Worm (Caenorhabditis elegans): Measurements from ENCODE around the gene C25H3.11.
A peak's percentile ranks its signal among the peaks of the same experiment; 100 is the strongest.

C25H3.11 gene

ce11 chrII:5698869-5699268 lies 10.0 kb upstream of the C25H3.11 start, which contains the start of the genes C25H3.10 and C25H3.1 (continued):
- TF ChIP-seq snpc-4 (tag; optimal IDR thresholded peaks at IDR 0.05): peak; percentile 57
- no peak for TF ChIP-seq ceh-8 (GFP tag; optimal IDR thresholded peaks at IDR 0.05)
- no peak for TF ChIP-seq hlh-17 (GFP tag; optimal IDR thresholded peaks at IDR 0.05; ENCODE audit: borderline replicate concordance)
- no peak for TF ChIP-seq pax-3 (tag; optimal IDR thresholded peaks at IDR 0.05)
- TF ChIP-seq lsy-2 (tag; optimal IDR thresholded peaks at IDR 0.05): peak; percentile 2 to 4
- TF ChIP-seq F16B12.6 (tag; optimal IDR thresholded peaks at IDR 0.05): no peak
- no peak for TF ChIP-seq Y116A8C.19 (tag; optimal IDR thresholded peaks at IDR 0.05; ENCODE audit: borderline replicate concordance)
- no peak for TF ChIP-seq efl-1 (optimal IDR thresholded peaks at IDR 0.05)
- TF ChIP-seq efl-1 (GFP tag; optimal IDR thresholded peaks at IDR 0.05 in 1 of 2): no peak
- no peak for TF ChIP-seq nhr-28 (tag; optimal IDR thresholded peaks at IDR 0.05)
- no peak for TF ChIP-seq ceh-63 (GFP tag; optimal IDR thresholded peaks at IDR 0.05)
- TF ChIP-seq unc-130 (tag; optimal IDR thresholded peaks at IDR 0.05): no peak
- no peak for TF ChIP-seq mdl-1 (tag; optimal IDR thresholded peaks at IDR 0.05)
- TF ChIP-seq nhr-19 (GFP tag; conservative IDR thresholded peaks at IDR 0.05): peak; percentile 10
- no peak for TF ChIP-seq nhr-77 (tag; optimal IDR thresholded peaks at IDR 0.05)
- TF ChIP-seq unc-86 (tag; optimal IDR thresholded peaks at IDR 0.05): no peak
- no peak for TF ChIP-seq lin-39 (tag; optimal IDR thresholded peaks at IDR 0.05)
- TF ChIP-seq dpl-1 (GFP tag; optimal IDR thresholded peaks at IDR 0.05): no peak
- TF ChIP-seq swsn-7 (tag; optimal IDR thresholded peaks at IDR 0.05): no peak
- TF ChIP-seq C04F5.9 (tag; optimal IDR thresholded peaks at IDR 0.05): no peak
- no peak for TF ChIP-seq lin-35 (GFP tag; optimal IDR thresholded peaks at IDR 0.05)
- TF ChIP-seq zip-4 (GFP tag; optimal IDR thresholded peaks at IDR 0.05): no peak
- TF ChIP-seq egl-13 (tag; optimal IDR thresholded peaks at IDR 0.05): no peak
- no peak for TF ChIP-seq nhr-47 (tag; optimal IDR thresholded peaks at IDR 0.05)

- TF ChIP-seq efl-3 (GFP tag; optimal IDR thresholded peaks at IDR 0.05): no peak
- no peak for TF ChIP-seq alr-1 (tag; optimal IDR thresholded peaks at IDR 0.05; ENCODE audit: borderline replicate concordance)
- no peak for TF ChIP-seq sox-4 (tag; optimal IDR thresholded peaks at IDR 0.05)
- no peak for TF ChIP-seq isw-1 (GFP tag; IDR thresholded peaks at IDR 0.05)
- no peak for TF ChIP-seq nhr-76 (tag; optimal IDR thresholded peaks at IDR 0.05)
- peak; percentile 57 for TF ChIP-seq tbx-2 (tag; optimal IDR thresholded peaks at IDR 0.05)
- peak; percentile 50 for TF ChIP-seq C16A3.4 (tag; optimal IDR thresholded peaks at IDR 0.05)
- peak; percentile 52 for TF ChIP-seq mep-1 (tag; optimal IDR thresholded peaks at IDR 0.05)
- no peak for TF ChIP-seq F16B12.6 (tag; optimal IDR thresholded peaks at IDR 0.05)
- no peak for TF ChIP-seq aha-1 (tag; optimal IDR thresholded peaks at IDR 0.05)
- TF ChIP-seq tlp-1 (tag; optimal IDR thresholded peaks at IDR 0.05): no peak
- no peak for TF ChIP-seq lin-15B (tag; optimal IDR thresholded peaks at IDR 0.05)
- peak in 2 of 3 experiments; percentile 23 to 44 for TF ChIP-seq dpl-1 (GFP tag; optimal IDR thresholded peaks at IDR 0.05)
- peak; percentile 51 for TF ChIP-seq elt-2 (tag; optimal IDR thresholded peaks at IDR 0.05)
- no peak for TF ChIP-seq efl-1 (optimal IDR thresholded peaks at IDR 0.05)
- TF ChIP-seq efl-1 (GFP tag; optimal IDR thresholded peaks at IDR 0.05 in 1 of 2): no peak
- no peak for TF ChIP-seq nhr-237 (tag; optimal IDR thresholded peaks at IDR 0.05)
- no peak for TF ChIP-seq unc-30 (tag; optimal IDR thresholded peaks at IDR 0.05)
- no peak for TF ChIP-seq dsc-1 (tag; optimal IDR thresholded peaks at IDR 0.05)
- TF ChIP-seq snpc-4 (tag; optimal IDR thresholded peaks at IDR 0.05): no peak
- TF ChIP-seq rnt-1 (tag; optimal IDR thresholded peaks at IDR 0.05): peak; percentile 57
- no peak for TF ChIP-seq ceh-63 (GFP tag; optimal IDR thresholded peaks at IDR 0.05)
- TF ChIP-seq nhr-12 (tag; optimal IDR thresholded peaks at IDR 0.05): no peak
- TF ChIP-seq C04F5.9 (tag; optimal IDR thresholded peaks at IDR 0.05): no peak
- peak; percentile 81 for TF ChIP-seq unc-130 (tag; optimal IDR thresholded peaks at IDR 0.05)
- peak; percentile 77 for TF ChIP-seq nhr-20 (tag; optimal IDR thresholded peaks at IDR 0.05)
- peak; percentile 44 to 55 for TF ChIP-seq lsy-2 (tag; optimal IDR thresholded peaks at IDR 0.05)
- no peak for TF ChIP-seq unc-86 (tag; optimal IDR thresholded peaks at IDR 0.05)
- peak; percentile 19 for TF ChIP-seq fkh-8 (tag; optimal IDR thresholded peaks at IDR 0.05)
- TF ChIP-seq nhr-71 (tag; optimal IDR thresholded peaks at IDR 0.05): peak; percentile 88
- TF ChIP-seq fos-1 (tag; optimal IDR thresholded peaks at IDR 0.05): no peak
- no peak for TF ChIP-seq irx-1 (tag; optimal IDR thresholded peaks at IDR 0.05)
- TF ChIP-seq C34B4.2 (tag; optimal IDR thresholded peaks at IDR 0.05): no peak
- TF ChIP-seq lir-3 (tag; optimal IDR thresholded peaks at IDR 0.05; ENCODE audit: poor library complexity): no peak
- no peak for TF ChIP-seq ama-1 (optimal IDR thresholded peaks at IDR 0.05)
- peak; percentile 56 for TF ChIP-seq nhr-85 (tag)
- no peak for TF ChIP-seq hpl-2 (GFP tag; optimal IDR thresholded peaks at IDR 0.05)
- peak; percentile 38 for TF ChIP-seq blmp-1 (tag; optimal IDR thresholded peaks at IDR 0.05)
- TF ChIP-seq lin-35 (GFP tag; optimal IDR thresholded peaks at IDR 0.05): peak; percentile 27 to 72
Observed at ce11 chrII:5698254-5698653, 9.4 kb upstream of the C25H3.11 start.
